ENCODE assay signal across 1 fruit fly cellular context in the genomic region with DNA sequence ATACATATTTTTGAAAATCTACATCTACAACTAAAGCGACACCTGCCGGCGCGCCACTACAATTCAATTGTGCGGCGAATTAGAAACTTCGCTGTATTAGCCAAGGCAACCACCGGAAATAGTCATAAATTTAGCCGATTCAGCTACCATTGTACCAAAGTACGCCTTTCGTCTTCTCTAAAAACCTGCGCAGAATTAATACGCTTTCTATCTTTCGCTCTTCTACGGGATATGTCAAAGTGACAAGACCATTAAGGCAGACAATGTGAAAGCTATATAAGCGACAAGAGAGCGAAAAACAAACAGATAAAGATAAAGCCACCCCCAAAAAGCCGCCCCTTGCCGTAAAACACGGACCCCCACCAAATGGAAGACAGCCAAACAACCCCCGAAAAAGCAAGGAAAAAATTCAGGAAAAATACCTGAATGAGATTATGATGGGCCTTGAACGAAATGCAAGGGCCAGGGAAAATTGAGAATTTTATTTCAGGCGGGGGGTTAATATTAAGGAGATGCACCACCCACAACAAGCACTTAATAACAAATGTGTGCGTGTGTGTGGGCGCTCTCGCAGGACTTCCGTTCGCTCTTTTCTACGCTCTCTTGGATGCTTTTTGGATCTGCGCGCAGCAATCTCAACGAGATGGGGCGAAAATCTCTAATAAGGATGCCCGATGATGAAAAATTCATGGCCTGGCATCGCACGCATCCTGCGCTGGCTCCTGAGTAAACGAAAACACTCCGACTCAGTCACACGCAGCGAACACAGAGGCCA.
TF ChIP-seq lines count a peak whose summit lies in the region.

A gene (plus strand): TSS at position 725 of the 775 bp plus-strand sequence.

TF ChIP-seq in whole organism, embryonic, 481 proteins besides CTCF, POLR2A, EP300 and RAD21 (continued from another document and continues in another):
- peak; percentile 96 for TF ChIP-seq vvl (GFP tag; IDR thresholded peaks at IDR 0.05; lab: Robert Waterston, UW)
- peak; percentile 74 for TF ChIP-seq dmrt99B (tag; optimal IDR thresholded peaks at IDR 0.05; lab: Kevin White, UChicago)
- no peak for TF ChIP-seq CG34224 (GFP tag; IDR thresholded peaks at IDR 0.05; lab: Robert Waterston, UW; ENCODE audit: partially characterized antibody)
- TF ChIP-seq bbx (GFP tag; IDR thresholded peaks at IDR 0.05; lab: Robert Waterston, UW; ENCODE audit: partially characterized antibody): peak; percentile 35; the same call in 1 of the 2 replicates
- peak; percentile 45 for TF ChIP-seq Dp (GFP tag; optimal IDR thresholded peaks at IDR 0.05; lab: Kevin White, UChicago)
- peak; percentile 85 for TF ChIP-seq CG14441 (GFP tag; IDR thresholded peaks at IDR 0.05; lab: Robert Waterston, UW)
- peak; percentile 73 for TF ChIP-seq CG16815 (GFP tag; optimal IDR thresholded peaks at IDR 0.05; lab: Kevin White, UChicago)
- TF ChIP-seq CkIIα-i1 (GFP tag; IDR thresholded peaks at IDR 0.05; lab: Robert Waterston, UW): peak; percentile 60; the same call in 1 of the 2 replicates
- peak; percentile 71 for TF ChIP-seq Dip3 (GFP tag; optimal IDR thresholded peaks at IDR 0.05; lab: Kevin White, UChicago)
- peak; percentile 76 for TF ChIP-seq CG18764 (GFP tag; optimal IDR thresholded peaks at IDR 0.05; lab: Kevin White, UChicago)
- peak; percentile 92 for TF ChIP-seq CG10209 (GFP tag; optimal IDR thresholded peaks at IDR 0.05; lab: Kevin White, UChicago)
- TF ChIP-seq trem (tag; optimal IDR thresholded peaks at IDR 0.05; lab: Kevin White, UChicago): peak; percentile 72
- TF ChIP-seq amos (GFP tag; IDR thresholded peaks at IDR 0.05; lab: Robert Waterston, UW; ENCODE audit: partially characterized antibody): no peak
- TF ChIP-seq Nf-YC (tag; optimal IDR thresholded peaks at IDR 0.05; lab: Kevin White, UChicago): peak; percentile 56
- no peak for TF ChIP-seq Hr39 (optimal IDR thresholded peaks at IDR 0.05; lab: Kevin White, UChicago)
- peak; percentile 82 for TF ChIP-seq CG10147 (GFP tag; optimal IDR thresholded peaks at IDR 0.05; lab: Kevin White, UChicago)
- TF ChIP-seq Mes4 (GFP tag; optimal IDR thresholded peaks at IDR 0.05; lab: Kevin White, UChicago): peak; percentile 94
- peak; percentile 84 for TF ChIP-seq CG17385 (GFP tag; optimal IDR thresholded peaks at IDR 0.05; lab: Kevin White, UChicago)
- TF ChIP-seq pita (GFP tag; optimal IDR thresholded peaks at IDR 0.05; lab: Kevin White, UChicago): peak; percentile 69
- TF ChIP-seq pb (GFP tag; optimal IDR thresholded peaks at IDR 0.05; lab: Kevin White, UChicago): peak; percentile 94
- TF ChIP-seq CG11695 (GFP tag; IDR thresholded peaks at IDR 0.05; lab: Robert Waterston, UW): peak; percentile 71
- TF ChIP-seq odd (GFP tag; optimal IDR thresholded peaks at IDR 0.05; lab: Kevin White, UChicago): peak; percentile 92
- peak; percentile 58 for TF ChIP-seq CG4360 (GFP tag; IDR thresholded peaks at IDR 0.05; lab: Robert Waterston, UW)
- TF ChIP-seq bab2 (GFP tag; optimal IDR thresholded peaks at IDR 0.05; lab: Kevin White, UChicago): peak; percentile 61
- TF ChIP-seq CG15514 (GFP tag; optimal IDR thresholded peaks at IDR 0.05; lab: Kevin White, UChicago): peak; percentile 91
- TF ChIP-seq gro (GFP tag; optimal IDR thresholded peaks at IDR 0.05; lab: Kevin White, UChicago): peak; percentile 9
- TF ChIP-seq fru (optimal IDR thresholded peaks at IDR 0.05; lab: Kevin White, UChicago): no peak
- peak; percentile 81 for TF ChIP-seq so (GFP tag; IDR thresholded peaks at IDR 0.05; lab: Robert Waterston, UW)
- TF ChIP-seq CG8765 (GFP tag; IDR thresholded peaks at IDR 0.05; lab: Robert Waterston, UW): 0 out of 2 replicates have a peak, but pooled peaks have one; percentile 29
- peak; percentile 35 for TF ChIP-seq jumu (GFP tag; optimal IDR thresholded peaks at IDR 0.05; lab: Kevin White, UChicago)
- peak; percentile 76 for TF ChIP-seq CG17829 (tag; optimal IDR thresholded peaks at IDR 0.05; lab: Kevin White, UChicago)
- peak; percentile 50 for TF ChIP-seq pzg (GFP tag; optimal IDR thresholded peaks at IDR 0.05; lab: Kevin White, UChicago)
- TF ChIP-seq E2f2 (GFP tag; IDR thresholded peaks at IDR 0.05; lab: Robert Waterston, UW): peak; percentile 69
- peak; percentile 85 for TF ChIP-seq ara (GFP tag; IDR thresholded peaks at IDR 0.05; lab: Robert Waterston, UW)
- TF ChIP-seq slp2 (GFP tag; optimal IDR thresholded peaks at IDR 0.05; lab: Kevin White, UChicago): peak; percentile 90
- TF ChIP-seq HLHmδ (GFP tag; optimal IDR thresholded peaks at IDR 0.05; lab: Kevin White, UChicago): peak; percentile 97
- no peak for TF ChIP-seq kay (GFP tag; optimal IDR thresholded peaks at IDR 0.05; lab: Kevin White, UChicago)
- peak; percentile 55 for TF ChIP-seq HmgD (GFP tag; optimal IDR thresholded peaks at IDR 0.05; lab: Kevin White, UChicago)
- TF ChIP-seq HLH4C (GFP tag; IDR thresholded peaks at IDR 0.05; lab: Robert Waterston, UW; ENCODE audit: partially characterized antibody): no peak
- peak; percentile 84 for TF ChIP-seq CG17186 (GFP tag; optimal IDR thresholded peaks at IDR 0.05; lab: Kevin White, UChicago)
- TF ChIP-seq sob (GFP tag; IDR thresholded peaks at IDR 0.05; lab: Robert Waterston, UW): peak; percentile 91
- TF ChIP-seq CG17912 (GFP tag; optimal IDR thresholded peaks at IDR 0.05; lab: Kevin White, UChicago): peak; percentile 98
- peak; percentile 34 for TF ChIP-seq Deaf1 (tag; optimal IDR thresholded peaks at IDR 0.05; lab: Kevin White, UChicago)
- peak; percentile 53 for TF ChIP-seq CG8924 (tag; optimal IDR thresholded peaks at IDR 0.05; lab: Kevin White, UChicago)
- peak in 1 of 2 experiments; percentile 55 for TF ChIP-seq crp (GFP tag; optimal IDR thresholded peaks at IDR 0.05; lab: Kevin White, UChicago)
- TF ChIP-seq rib (GFP tag; IDR thresholded peaks at IDR 0.05; lab: Robert Waterston, UW): no peak
- TF ChIP-seq Usf (GFP tag; optimal IDR thresholded peaks at IDR 0.05; lab: Kevin White, UChicago): peak; percentile 73
- peak; percentile 64 for TF ChIP-seq CG13424 (tag; optimal IDR thresholded peaks at IDR 0.05; lab: Kevin White, UChicago)
- TF ChIP-seq Dad (GFP tag; optimal IDR thresholded peaks at IDR 0.05; lab: Kevin White, UChicago): peak; percentile 85
- peak; percentile 75 for TF ChIP-seq B-H1 (GFP tag; IDR thresholded peaks at IDR 0.05; lab: Robert Waterston, UW)
- TF ChIP-seq sna (GFP tag; IDR thresholded peaks at IDR 0.05; lab: Robert Waterston, UW; ENCODE audit: partially characterized antibody): 0 out of 2 replicates have a peak, but pooled peaks have one; percentile 14
- TF ChIP-seq ewg (GFP tag; optimal IDR thresholded peaks at IDR 0.05; lab: Kevin White, UChicago): peak; percentile 100
- TF ChIP-seq D19A (tag; optimal IDR thresholded peaks at IDR 0.05; lab: Kevin White, UChicago): peak; percentile 68
- TF ChIP-seq CG7745 (tag; optimal IDR thresholded peaks at IDR 0.05; lab: Kevin White, UChicago): no peak
- peak; percentile 93 for TF ChIP-seq onecut (GFP tag; IDR thresholded peaks at IDR 0.05; lab: Robert Waterston, UW)
- no peak for TF ChIP-seq Dref (GFP tag; IDR thresholded peaks at IDR 0.05; lab: Robert Waterston, UW)
- no peak for TF ChIP-seq lbe (GFP tag; optimal IDR thresholded peaks at IDR 0.05; lab: Kevin White, UChicago)
- peak; percentile 91 for TF ChIP-seq H15 (GFP tag; IDR thresholded peaks at IDR 0.05; lab: Robert Waterston, UW)
- TF ChIP-seq slou (GFP tag; optimal IDR thresholded peaks at IDR 0.05; lab: Kevin White, UChicago): peak; percentile 62
- peak; percentile 56 for TF ChIP-seq CG10565 (GFP tag; optimal IDR thresholded peaks at IDR 0.05; lab: Kevin White, UChicago)
- peak; percentile 74 for TF ChIP-seq CG1647 (GFP tag; optimal IDR thresholded peaks at IDR 0.05; lab: Kevin White, UChicago)
- peak; percentile 63 for TF ChIP-seq CG10959 (GFP tag; IDR thresholded peaks at IDR 0.05; lab: Robert Waterston, UW)
- 0 out of 2 replicates have a peak, but pooled peaks have one; percentile 24 for TF ChIP-seq CG9215 (GFP tag; IDR thresholded peaks at IDR 0.05; lab: Robert Waterston, UW)
- TF ChIP-seq otp (GFP tag; IDR thresholded peaks at IDR 0.05; lab: Robert Waterston, UW): peak; percentile 92
- peak; percentile 64 for TF ChIP-seq CG12942 (GFP tag; optimal IDR thresholded peaks at IDR 0.05; lab: Kevin White, UChicago)
- peak; percentile 79 for TF ChIP-seq kah (GFP tag; optimal IDR thresholded peaks at IDR 0.05; lab: Kevin White, UChicago)
- peak; percentile 58; the same call in 2 of the 3 replicates for TF ChIP-seq Aef1 (GFP tag; IDR thresholded peaks at IDR 0.05; lab: Robert Waterston, UW)
- peak; percentile 92 for TF ChIP-seq CG13775 (GFP tag; optimal IDR thresholded peaks at IDR 0.05; lab: Kevin White, UChicago)
- peak; percentile 61 for TF ChIP-seq Atf-2 (GFP tag; optimal IDR thresholded peaks at IDR 0.05; lab: Kevin White, UChicago)
- TF ChIP-seq corto (GFP tag; optimal IDR thresholded peaks at IDR 0.05; lab: Kevin White, UChicago): no peak
- TF ChIP-seq sim (GFP tag; IDR thresholded peaks at IDR 0.05; lab: Robert Waterston, UW): peak; percentile 88
- peak; percentile 95 for TF ChIP-seq CG18619 (GFP tag; optimal IDR thresholded peaks at IDR 0.05; lab: Kevin White, UChicago)
- TF ChIP-seq Doc3 (GFP tag; IDR thresholded peaks at IDR 0.05; lab: Robert Waterston, UW; ENCODE audit: partially characterized antibody): no peak
- peak; percentile 73 for TF ChIP-seq salm (tag; optimal IDR thresholded peaks at IDR 0.05; lab: Kevin White, UChicago)
- TF ChIP-seq MBD-R2 (GFP tag; IDR thresholded peaks at IDR 0.05; lab: Robert Waterston, UW): peak; percentile 48; the same call in 1 of the 2 replicates
- peak; percentile 83 for TF ChIP-seq da (GFP tag; optimal IDR thresholded peaks at IDR 0.05; lab: Kevin White, UChicago)
- peak; percentile 78 for TF ChIP-seq C15 (GFP tag; IDR thresholded peaks at IDR 0.05; lab: Robert Waterston, UW)
- peak; percentile 93 for TF ChIP-seq zfh1 (GFP tag; IDR thresholded peaks at IDR 0.05; lab: Robert Waterston, UW)
- peak; percentile 88 for TF ChIP-seq CG8359 (GFP tag; optimal IDR thresholded peaks at IDR 0.05; lab: Kevin White, UChicago; ENCODE audit: borderline replicate concordance)
- peak; percentile 80 for TF ChIP-seq CG6254 (GFP tag; optimal IDR thresholded peaks at IDR 0.05; lab: Kevin White, UChicago)
- TF ChIP-seq CG8089 (GFP tag; optimal IDR thresholded peaks at IDR 0.05; lab: Kevin White, UChicago): peak; percentile 90
- TF ChIP-seq GATAe (GFP tag; conservative IDR thresholded peaks at IDR 0.05; lab: Robert Waterston, UW): peak; percentile 59; the same call in 1 of the 2 replicates
- peak; percentile 32 for TF ChIP-seq exex (tag; optimal IDR thresholded peaks at IDR 0.05; lab: Kevin White, UChicago)
- no peak for TF ChIP-seq CG30020 (tag; optimal IDR thresholded peaks at IDR 0.05; lab: Kevin White, UChicago)
- no peak for TF ChIP-seq Neu2 (GFP tag; optimal IDR thresholded peaks at IDR 0.05; lab: Kevin White, UChicago; ENCODE audit: borderline replicate concordance)
- TF ChIP-seq jigr1 (GFP tag; IDR thresholded peaks at IDR 0.05; lab: Robert Waterston, UW): no peak
- TF ChIP-seq CG33557 (GFP tag; optimal IDR thresholded peaks at IDR 0.05; lab: Kevin White, UChicago): peak; percentile 85
- TF ChIP-seq H2.0 (GFP tag; IDR thresholded peaks at IDR 0.05; lab: Robert Waterston, UW): peak; percentile 87
- peak; percentile 59 for TF ChIP-seq CG30403 (GFP tag; optimal IDR thresholded peaks at IDR 0.05; lab: Kevin White, UChicago)
- 0 out of 3 replicates have a peak, but pooled peaks have one; percentile 46 for TF ChIP-seq row (GFP tag; IDR thresholded peaks at IDR 0.05; lab: Robert Waterston, UW)
- TF ChIP-seq emc (GFP tag; optimal IDR thresholded peaks at IDR 0.05; lab: Kevin White, UChicago): peak; percentile 88
- peak; percentile 70 for TF ChIP-seq CG7786 (GFP tag; optimal IDR thresholded peaks at IDR 0.05; lab: Kevin White, UChicago)
- TF ChIP-seq pum (GFP tag; optimal IDR thresholded peaks at IDR 0.05; lab: Kevin White, UChicago): peak; percentile 52
- peak; percentile 77 for TF ChIP-seq Side (GFP tag; optimal IDR thresholded peaks at IDR 0.05; lab: Kevin White, UChicago)
- peak; percentile 57 to 60 for TF ChIP-seq Pdp1 (GFP tag; optimal IDR thresholded peaks at IDR 0.05; lab: Kevin White, UChicago)
- peak; percentile 83 for TF ChIP-seq D19B (GFP tag; optimal IDR thresholded peaks at IDR 0.05; lab: Kevin White, UChicago)
- TF ChIP-seq CG15601 (tag; optimal IDR thresholded peaks at IDR 0.05; lab: Kevin White, UChicago): peak; percentile 86
- peak; percentile 94 for TF ChIP-seq CG34376 (GFP tag; optimal IDR thresholded peaks at IDR 0.05; lab: Kevin White, UChicago)
- peak; percentile 81; the same call in 1 of the 2 replicates for TF ChIP-seq CG14014 (GFP tag; IDR thresholded peaks at IDR 0.05; lab: Robert Waterston, UW)
- no peak for TF ChIP-seq prd (optimal IDR thresholded peaks at IDR 0.05; lab: Kevin White, UChicago)
- peak; percentile 60 for TF ChIP-seq prd (GFP tag; IDR thresholded peaks at IDR 0.05; lab: Robert Waterston, UW)
- peak; percentile 42 for TF ChIP-seq ftz-f1 (GFP tag; optimal IDR thresholded peaks at IDR 0.05; lab: Kevin White, UChicago)
- peak; percentile 80 for TF ChIP-seq dmrt11E (tag; optimal IDR thresholded peaks at IDR 0.05; lab: Kevin White, UChicago)
- no peak for TF ChIP-seq cg (GFP tag; optimal IDR thresholded peaks at IDR 0.05; lab: Kevin White, UChicago)
- peak; percentile 98 for TF ChIP-seq caup (GFP tag; optimal IDR thresholded peaks at IDR 0.05; lab: Kevin White, UChicago; ENCODE audit: severe bottlenecking)
- TF ChIP-seq CG30431 (GFP tag; optimal IDR thresholded peaks at IDR 0.05; lab: Kevin White, UChicago): peak; percentile 93
- peak; percentile 85 for TF ChIP-seq slbo (GFP tag; IDR thresholded peaks at IDR 0.05; lab: Robert Waterston, UW)
- peak; percentile 93 for TF ChIP-seq wek (GFP tag; optimal IDR thresholded peaks at IDR 0.05; lab: Kevin White, UChicago)
- TF ChIP-seq croc (GFP tag; conservative IDR thresholded peaks at IDR 0.05; lab: Robert Waterston, UW): peak; percentile 71; the same call in 2 of the 3 replicates
- peak; percentile 63 for TF ChIP-seq ssp (GFP tag; IDR thresholded peaks at IDR 0.05; lab: Robert Waterston, UW)
- no peak for TF ChIP-seq Dfd (GFP tag; optimal IDR thresholded peaks at IDR 0.05; lab: Kevin White, UChicago)
- TF ChIP-seq E2f1 (GFP tag; IDR thresholded peaks at IDR 0.05; lab: Robert Waterston, UW): peak; percentile 79
- TF ChIP-seq Abd-B (GFP tag; optimal IDR thresholded peaks at IDR 0.05; lab: Kevin White, UChicago): peak; percentile 95
- TF ChIP-seq Nf-YA (GFP tag; IDR thresholded peaks at IDR 0.05; lab: Robert Waterston, UW): peak; percentile 87
- TF ChIP-seq Six4 (GFP tag; optimal IDR thresholded peaks at IDR 0.05; lab: Kevin White, UChicago): peak; percentile 66
- no peak for TF ChIP-seq tup (GFP tag; optimal IDR thresholded peaks at IDR 0.05; lab: Kevin White, UChicago)
- TF ChIP-seq CG18011 (GFP tag; optimal IDR thresholded peaks at IDR 0.05; lab: Kevin White, UChicago): peak; percentile 85
- peak; percentile 87 for TF ChIP-seq CG17359 (tag; optimal IDR thresholded peaks at IDR 0.05; lab: Kevin White, UChicago)
